Fruit fly (Drosophila melanogaster) Kc167 (cell line): ENCODE results near the gene sordd1.

ENCODE experiments used
- h ChIP-seq: fragments of >200 bp; optimal IDR thresholded peaks from 3 replicates; lab custom pipeline; 2018; ENCODE audit warnings: missing external identifiers
- insv ChIP-seq: fragments of >200 bp; optimal IDR thresholded peaks from 3 replicates; lab custom pipeline; 2018; ENCODE audit warnings: missing external identifiers
- psq ChIP-seq: fragments of >200 bp; optimal IDR thresholded peaks from 2 replicates; lab custom pipeline; 2017; ENCODE audit warnings: missing external identifiers
- ttk ChIP-seq: sonication (Bioruptor generic); optimal IDR thresholded peaks from 2 replicates; lab custom pipeline; 2017; ENCODE audit warnings: missing external identifiers

- TF ChIP-seq insv (lab: Kevin White, UChicago) (no peak), ttk (lab: Kevin White, UChicago) (no peak), h (lab: Kevin White, UChicago) (no peak), psq (lab: Kevin White, UChicago) (no peak)
Observed at dm6 chrX:15788235-15789187, 7.3 kb downstream of the sordd1 start, which contains the start of gene Rhp.
